Fruit fly (Drosophila melanogaster) Kc167 (cell line): ENCODE data around the gene Mlp84B.

Source experiments
- Sin3A ChIP-seq: fragments of >200 bp; optimal IDR thresholded peaks from 2 replicates; lab custom pipeline; 2018; ENCODE audit warnings: missing external identifiers
- h ChIP-seq: fragments of >200 bp; optimal IDR thresholded peaks from 3 replicates; lab custom pipeline; 2018; ENCODE audit warnings: missing external identifiers
- ttk ChIP-seq: sonication (Bioruptor generic); optimal IDR thresholded peaks from 2 replicates; lab custom pipeline; 2017; ENCODE audit warnings: missing external identifiers

DNA sequence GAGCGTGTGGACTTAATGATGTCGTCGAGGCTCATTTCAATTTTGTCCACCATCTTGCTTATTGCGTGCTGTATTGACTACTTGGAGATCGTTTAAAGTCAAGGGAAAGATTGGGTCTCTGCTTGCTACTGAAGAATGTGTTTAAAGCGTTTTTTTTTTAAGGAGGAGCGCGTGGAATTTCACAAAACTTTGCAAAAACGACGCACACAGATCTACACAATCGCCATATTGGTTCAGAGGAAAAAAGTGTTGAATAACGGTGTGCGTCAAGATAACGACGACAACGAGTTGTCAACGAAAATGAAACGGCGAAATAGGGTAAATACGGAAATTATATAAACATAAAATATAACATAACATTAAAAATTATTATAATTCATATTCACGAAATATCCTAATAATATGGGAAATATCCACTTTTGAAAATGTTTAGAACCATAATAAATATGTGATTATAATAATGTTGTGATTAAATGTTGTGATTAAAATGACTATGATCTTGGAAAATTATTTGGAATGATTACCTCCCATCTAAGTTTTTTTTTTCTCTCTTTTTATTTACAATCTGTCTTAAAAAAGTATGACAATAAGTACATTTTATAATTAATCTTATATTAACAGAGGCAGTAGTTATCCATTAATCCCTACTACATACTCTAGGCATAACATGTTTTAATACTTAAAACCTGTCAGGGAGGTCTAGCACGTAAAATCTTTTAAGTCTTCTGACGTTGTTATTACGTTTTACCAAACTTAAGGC is 37.2 kb downstream of the Mlp84B start, which contains the start of gene Ref1:
- TF ChIP-seq Sin3A (lab: Kevin White, UChicago) (no peak), h (lab: Kevin White, UChicago) (no peak), ttk (lab: Kevin White, UChicago) (no peak)
